Worm (Caenorhabditis elegans) whole organism, L1 larva: ENCODE data around the gene F48G7.8.

Experiments
- C04F5.9 ChIP-seq: sonication (generic microtip); optimal IDR thresholded peaks from 2 replicates; lab custom pipeline; 2016; ENCODE audit warnings: missing genetic modification characterization, missing compliant biosample characterization
- C16A3.4 ChIP-seq: fragments of 150-350 bp; optimal IDR thresholded peaks from 2 replicates; lab custom pipeline; 2014; ENCODE audit warnings: missing biosample characterization, missing genetic modification characterization
- F16B12.6 ChIP-seq: fragments of 150-350 bp; optimal IDR thresholded peaks from 2 replicates; lab custom pipeline; 2014; ENCODE audit warnings: missing biosample characterization, missing genetic modification characterization
- Y116A8C.19 ChIP-seq: sonication (generic microtip); optimal IDR thresholded peaks from 2 replicates; lab custom pipeline; 2016; ENCODE audit warnings: missing compliant biosample characterization, missing genetic modification characterization, borderline replicate concordance
- alr-1 ChIP-seq: fragments of 200-800 bp; sonication (Bioruptor generic); optimal IDR thresholded peaks from 2 replicates; lab custom pipeline; 2018; ENCODE audit warnings: borderline replicate concordance, mild to moderate bottlenecking, missing genetic modification characterization, missing compliant biosample characterization
- ama-1 ChIP-seq: fragments of 150-350 bp; optimal IDR thresholded peaks from 2 replicates; lab custom pipeline; 2014
- blmp-1 ChIP-seq: fragments of 150-350 bp; optimal IDR thresholded peaks from 2 replicates; lab custom pipeline; 2014; ENCODE audit warnings: missing biosample characterization, missing genetic modification characterization
- ceh-8 ChIP-seq: fragments of 200-800 bp; sonication (Bioruptor generic); optimal IDR thresholded peaks from 2 replicates; lab custom pipeline; 2018; ENCODE audit warnings: mild to moderate bottlenecking, missing genetic modification characterization, moderate library complexity, missing compliant biosample characterization
- ceh-82 ChIP-seq, 3 experiments: fragments of 150-350 bp in 1 of 3; sonication (generic microtip) in 2 of 3; optimal IDR thresholded peaks; 2 replicates each; lab custom pipeline; 2014 to 2017; ENCODE audit warnings: missing biosample characterization in 3 of 3, missing genetic modification characterization in 3 of 3
- ces-1 ChIP-seq: fragments of 150-350 bp; optimal IDR thresholded peaks from 2 replicates; lab custom pipeline; 2014; ENCODE audit warnings: missing biosample characterization, missing genetic modification reagents, missing genetic modification characterization
- dpl-1 ChIP-seq, 3 experiments: fragments of 150-350 bp in 2 of 3; sonication (generic microtip) in 1 of 3; optimal IDR thresholded peaks; 2 replicates each; lab custom pipeline; 2014 to 2017; ENCODE audit warnings: missing biosample characterization in 3 of 3, missing genetic modification characterization in 3 of 3, missing genetic modification reagents in 3 of 3
- efl-3 ChIP-seq: fragments of 200-800 bp; sonication (Bioruptor generic); optimal IDR thresholded peaks from 2 replicates; lab custom pipeline; 2018; ENCODE audit warnings: mild to moderate bottlenecking, missing genetic modification characterization, missing compliant biosample characterization
- egl-27 ChIP-seq, 2 experiments: fragments of 150-350 bp in 1 of 2; sonication (generic microtip); optimal IDR thresholded peaks; 3 replicates each; lab custom pipeline; 2017 to 2018; ENCODE audit warnings: missing biosample characterization in 2 of 2, missing genetic modification characterization in 2 of 2, missing genetic modification reagents in 2 of 2
- elt-3 ChIP-seq, 6 experiments: fragments of 150-350 bp in 1 of 6; sonication (generic microtip); optimal IDR thresholded peaks; 2 replicates each; lab custom pipeline; 2017 to 2018; ENCODE audit warnings: missing biosample characterization in 6 of 6, missing genetic modification characterization in 6 of 6, inconsistent platforms in 1 of 6
- ets-5 ChIP-seq: fragments of 200-800 bp; sonication (Bioruptor generic); IDR thresholded peaks from 2 replicates; pipeline ENCODE4 v1.3.6; 2022; ENCODE audit warnings: missing genetic modification characterization, missing compliant biosample characterization
- grh-1 ChIP-seq: fragments of 200-800 bp; sonication (Bioruptor generic); IDR thresholded peaks from 2 replicates; pipeline ENCODE4 v1.3.6; 2022; ENCODE audit warnings: missing genetic modification reagents, missing genetic modification characterization, missing compliant biosample characterization
- hpl-2 ChIP-seq: fragments of 150-350 bp; optimal IDR thresholded peaks from 2 replicates; lab custom pipeline; 2014; ENCODE audit warnings: missing biosample characterization, missing genetic modification reagents, missing genetic modification characterization
- isw-1 ChIP-seq: fragments of 200-800 bp; sonication (Bioruptor generic); IDR thresholded peaks from 2 replicates; pipeline ENCODE4 v1.3.6; 2022; ENCODE audit warnings: missing genetic modification characterization, missing compliant biosample characterization
- jun-1 ChIP-seq: fragments of 150-350 bp; optimal IDR thresholded peaks from 2 replicates; lab custom pipeline; 2014; ENCODE audit warnings: missing biosample characterization, missing genetic modification reagents, missing genetic modification characterization
- lin-13 ChIP-seq: fragments of 150-350 bp; optimal IDR thresholded peaks from 2 replicates; lab custom pipeline; 2014; ENCODE audit warnings: missing biosample characterization, missing genetic modification reagents, missing genetic modification characterization
- lin-14 ChIP-seq: fragments of 200-800 bp; sonication (Bioruptor generic); optimal IDR thresholded peaks from 2 replicates; lab custom pipeline; 2018; ENCODE audit warnings: mild to moderate bottlenecking, missing genetic modification characterization, moderate library complexity, missing compliant biosample characterization
- lin-15B ChIP-seq: fragments of 150-350 bp; sonication (generic microtip); optimal IDR thresholded peaks from 3 replicates; lab custom pipeline; 2014; ENCODE audit warnings: missing biosample characterization, missing genetic modification characterization
- lin-35 ChIP-seq, 2 experiments: fragments of 150-350 bp; optimal IDR thresholded peaks; 2 replicates each; lab custom pipeline; 2014; ENCODE audit warnings: missing biosample characterization in 2 of 2, missing genetic modification characterization in 2 of 2, missing genetic modification reagents in 2 of 2
- lin-39 ChIP-seq: fragments of 150-350 bp; optimal IDR thresholded peaks from 2 replicates; lab custom pipeline; 2014; ENCODE audit warnings: missing biosample characterization, missing genetic modification reagents, missing genetic modification characterization
- mab-9 ChIP-seq: fragments of 200-800 bp; sonication (Bioruptor generic); IDR thresholded peaks from 2 replicates; pipeline ENCODE4 v1.3.6; 2022; ENCODE audit warnings: missing genetic modification reagents, missing genetic modification characterization, missing compliant biosample characterization
- mdl-1 ChIP-seq, 2 experiments: fragments of 150-350 bp; optimal IDR thresholded peaks; 2 replicates each; lab custom pipeline; 2014 to 2017; ENCODE audit warnings: missing biosample characterization in 2 of 2, missing genetic modification characterization in 2 of 2, inconsistent platforms in 1 of 2
- nhr-11 ChIP-seq: fragments of 150-350 bp; optimal IDR thresholded peaks from 2 replicates; lab custom pipeline; 2014; ENCODE audit warnings: missing biosample characterization, missing genetic modification characterization
- nhr-12 ChIP-seq: sonication (generic microtip); optimal IDR thresholded peaks from 2 replicates; lab custom pipeline; 2017; ENCODE audit warnings: missing biosample characterization, missing genetic modification characterization
- nhr-76 ChIP-seq: sonication (generic microtip); optimal IDR thresholded peaks from 2 replicates; lab custom pipeline; 2017; ENCODE audit warnings: missing biosample characterization, missing genetic modification characterization
- nhr-77 ChIP-seq: fragments of 150-350 bp; optimal IDR thresholded peaks from 2 replicates; lab custom pipeline; 2014; ENCODE audit warnings: missing biosample characterization, missing genetic modification characterization
- nhr-85 ChIP-seq: sonication (generic microtip); peaks from one replicate; lab custom pipeline; 2016; ENCODE audit warnings: missing genetic modification characterization, inconsistent platforms, missing compliant biosample characterization
- rnt-1 ChIP-seq: sonication (generic microtip); optimal IDR thresholded peaks from 2 replicates; lab custom pipeline; 2016; ENCODE audit warnings: mild to moderate bottlenecking, missing genetic modification characterization, moderate library complexity, missing compliant biosample characterization
- skn-1 ChIP-seq: fragments of 150-350 bp; optimal IDR thresholded peaks from 2 replicates; lab custom pipeline; 2014; ENCODE audit warnings: missing biosample characterization, missing genetic modification characterization
- snpc-4 ChIP-seq: fragments of 150-350 bp; optimal IDR thresholded peaks from 2 replicates; lab custom pipeline; 2014; ENCODE audit warnings: missing biosample characterization, missing genetic modification characterization
- sptf-1 ChIP-seq: fragments of 150-350 bp; optimal IDR thresholded peaks from 2 replicates; lab custom pipeline; 2014; ENCODE audit warnings: missing biosample characterization, missing genetic modification characterization
- sup-37 ChIP-seq: fragments of 200-800 bp; sonication (Bioruptor generic); optimal IDR thresholded peaks from 2 replicates; lab custom pipeline; 2018; ENCODE audit warnings: mild to moderate bottlenecking, missing genetic modification characterization, missing compliant biosample characterization
- swsn-7 ChIP-seq: sonication (generic microtip); optimal IDR thresholded peaks from 2 replicates; lab custom pipeline; 2016; ENCODE audit warnings: missing genetic modification characterization, missing compliant biosample characterization
- tlp-1 ChIP-seq: fragments of 150-350 bp; optimal IDR thresholded peaks from 2 replicates; lab custom pipeline; 2014; ENCODE audit warnings: missing biosample characterization, missing genetic modification characterization
- unc-130 ChIP-seq: fragments of 150-350 bp; optimal IDR thresholded peaks from 2 replicates; lab custom pipeline; 2017; ENCODE audit warnings: missing biosample characterization, missing genetic modification characterization, inconsistent platforms
- xbp-1 ChIP-seq: sonication (generic microtip); optimal IDR thresholded peaks from 2 replicates; lab custom pipeline; 2016; ENCODE audit warnings: missing genetic modification characterization, missing compliant biosample characterization
- ztf-11 ChIP-seq, 2 experiments: sonication (generic microtip); optimal IDR thresholded peaks; 2 replicates each; lab custom pipeline; 2016 to 2017; ENCODE audit warnings: missing genetic modification characterization in 2 of 2, missing biosample characterization in 1 of 2, missing compliant biosample characterization in 1 of 2

The F48G7.8 gene

ce11 chrV:627585-627984 lies at the start of gene F48G7.8:
TSS of gene F48G7.8 (minus strand) at chrV:627685.
- TF ChIP-seq lin-14 (no peak), mab-9 (GFP tag; lab: Robert Waterston, UW) (no peak)

ce11 chrV:676550-677084 lies 49.1 kb upstream of the F48G7.8 start, which contains the start of the genes fbxa-72 and srx-21:
TSS of gene fbxa-72 (minus strand) at chrV:676753.
TSS of gene srx-21 (plus strand) at chrV:677034.
- TF ChIP-seq blmp-1 (tag; lab: Kevin White, UChicago) (peak; percentile 50), lin-15B (tag; lab: Kevin White, UChicago) (no peak), nhr-85 (tag; lab: Kevin White, UChicago) (peak; percentile 23), sptf-1 (tag; lab: Kevin White, UChicago) (no peak), nhr-77 (tag; lab: Kevin White, UChicago) (no peak), ceh-82 (tag; optimal IDR thresholded peaks at IDR 0.05; lab: Kevin White, UChicago) (no peak), lin-13 (no peak)

- TF ChIP-seq snpc-4 (tag; lab: Kevin White, UChicago): peak; percentile 27
- no peak for TF ChIP-seq Y116A8C.19 (tag; lab: Kevin White, UChicago)
- TF ChIP-seq, all 84 proteins: peak for 1
These were observed 48.6 kb upstream of the F48G7.8 start for ce11 chrV:676090-676489.

ce11 chrV:674213-674612 lies 46.7 kb upstream of the F48G7.8 start, which contains the start of gene sru-25:
TSS of gene sru-25 (minus strand) at chrV:674313.
- TF ChIP-seq skn-1 (no peak), rnt-1 (no peak), ztf-11 (tag; optimal IDR thresholded peaks at IDR 0.05; lab: Kevin White, UChicago) (no peak), ceh-82 (tag; optimal IDR thresholded peaks at IDR 0.05; lab: Kevin White, UChicago) (no peak), isw-1 (GFP tag; lab: Robert Waterston, UW) (no peak), dpl-1 (GFP tag; optimal IDR thresholded peaks at IDR 0.05; lab: Kevin White, UChicago) (no peak), nhr-11 (tag; lab: Kevin White, UChicago) (no peak), hpl-2 (GFP tag; lab: Kevin White, UChicago) (no peak), grh-1 (no peak), ces-1 (GFP tag; lab: Kevin White, UChicago) (no peak), nhr-77 (tag; lab: Kevin White, UChicago) (no peak)
- TF ChIP-seq, all 84 proteins: peak for 0

ce11 chrV:671342-671741 lies 43.9 kb upstream of the F48G7.8 start, which contains the start of gene sru-24:
TSS of gene sru-24 (minus strand) at chrV:671442.
- TF ChIP-seq jun-1 (no peak), nhr-85 (tag; lab: Kevin White, UChicago) (peak; percentile 6), egl-27 (tag; optimal IDR thresholded peaks at IDR 0.05; lab: Kevin White, UChicago) (no peak), sup-37 (GFP tag; lab: Kevin White, UChicago) (no peak), grh-1 (no peak), unc-130 (tag; lab: Kevin White, UChicago) (no peak), elt-3 (tag; optimal IDR thresholded peaks at IDR 0.05; lab: Kevin White, UChicago) (no peak)

ce11 chrV:667459-667858 lies 40.0 kb upstream of the F48G7.8 start, which contains the start of gene nhr-180:
TSS of gene nhr-180 (minus strand) at chrV:667510.
- TF ChIP-seq elt-3 (tag; optimal IDR thresholded peaks at IDR 0.05; lab: Kevin White, UChicago): peak in 1 of 6 experiments; percentile 8
- no peak for TF ChIP-seq nhr-77 (tag; lab: Kevin White, UChicago)
- TF ChIP-seq swsn-7: no peak
- no peak for TF ChIP-seq C04F5.9 (tag; lab: Kevin White, UChicago)
- peak in 1 of 2 experiments; percentile 61 for TF ChIP-seq mdl-1 (tag; optimal IDR thresholded peaks at IDR 0.05; lab: Kevin White, UChicago)
- no peak for TF ChIP-seq lin-39
- no peak for TF ChIP-seq C16A3.4 (tag; lab: Kevin White, UChicago)
- peak; percentile 0 for TF ChIP-seq skn-1
- TF ChIP-seq nhr-76 (tag; lab: Kevin White, UChicago): no peak
- TF ChIP-seq lin-13: no peak
- no peak for TF ChIP-seq nhr-12 (tag; lab: Kevin White, UChicago)
- TF ChIP-seq ceh-8 (GFP tag; lab: Kevin White, UChicago): no peak
- TF ChIP-seq snpc-4 (tag; lab: Kevin White, UChicago): no peak
- TF ChIP-seq alr-1 (tag; lab: Kevin White, UChicago): no peak
- no peak for TF ChIP-seq efl-3 (GFP tag; lab: Kevin White, UChicago)
- no peak for TF ChIP-seq F16B12.6 (tag; lab: Kevin White, UChicago)
- no peak for TF ChIP-seq lin-15B (tag; lab: Kevin White, UChicago)
- TF ChIP-seq xbp-1 (tag; lab: Kevin White, UChicago): peak; percentile 17
- TF ChIP-seq rnt-1: no peak
- TF ChIP-seq ets-5 (GFP tag; lab: Robert Waterston, UW): no peak
- TF ChIP-seq ces-1 (GFP tag; lab: Kevin White, UChicago): no peak
- no peak for TF ChIP-seq unc-130 (tag; lab: Kevin White, UChicago)
- TF ChIP-seq lin-35 (GFP tag; optimal IDR thresholded peaks at IDR 0.05; lab: Kevin White, UChicago): peak in 1 of 2 experiments; percentile 52
- no peak for TF ChIP-seq tlp-1 (tag; lab: Kevin White, UChicago)
- no peak for TF ChIP-seq mab-9 (GFP tag; lab: Robert Waterston, UW)
- no peak for TF ChIP-seq ama-1
